Fruit fly (Drosophila melanogaster) whole organism, embryonic: ENCODE measurements around the gene Yif1.
A peak's percentile ranks its signal among the peaks of the same experiment; 100 is the strongest.

Source experiments
- Jarid2 ChIP-seq: fragments of 200-800 bp; sonication (Bioruptor generic); optimal IDR thresholded peaks from 3 replicates; lab custom pipeline; 2017; ENCODE audit warnings: mild to moderate bottlenecking, missing biosample characterization, missing genetic modification reagents, missing genetic modification characterization
- row ChIP-seq: fragments of 200-800 bp; sonication (Bioruptor generic); IDR thresholded peaks from 3 replicates; pipeline ENCODE4 v1.3.6; 2022; ENCODE audit warnings: missing biosample characterization, missing genetic modification characterization

- TF ChIP-seq Jarid2 (no peak), row (GFP tag; lab: Robert Waterston, UW) (0 out of 3 replicates have a peak, but pooled peaks have one; percentile 30)
Measured at dm6 chr3R:26671525-26672132, 46.0 kb upstream of the Yif1 start.
